Worm (Caenorhabditis elegans) whole organism, early embryonic: ENCODE measurements around the gene C55C3.73.

Experiments used
- F13C5.2 ChIP-seq: sonication (generic microtip); optimal IDR thresholded peaks from 2 replicates; lab custom pipeline; 2017; ENCODE audit warnings: mild to moderate bottlenecking, missing genetic modification characterization, inconsistent platforms, missing compliant biosample characterization
- aly-1 ChIP-seq: sonication (generic microtip); optimal IDR thresholded peaks from 2 replicates; lab custom pipeline; 2016; ENCODE audit warnings: missing genetic modification characterization, missing compliant biosample characterization
- ama-1 ChIP-seq: fragments of 150-350 bp; optimal IDR thresholded peaks from 2 replicates; lab custom pipeline; 2014
- ceh-13 ChIP-seq: fragments of 200-800 bp; sonication (Bioruptor generic); optimal IDR thresholded peaks from 2 replicates; lab custom pipeline; 2018; ENCODE audit warnings: mild to moderate bottlenecking, missing genetic modification characterization, missing compliant biosample characterization
- ceh-36 ChIP-seq: sonication (generic microtip); optimal IDR thresholded peaks from 2 replicates; lab custom pipeline; 2016; ENCODE audit warnings: missing genetic modification characterization, inconsistent platforms, missing compliant biosample characterization
- ets-7 ChIP-seq: sonication (generic microtip); optimal IDR thresholded peaks from 2 replicates; lab custom pipeline; 2016; ENCODE audit warnings: missing genotype, missing genetic modification characterization, missing compliant biosample characterization
- flt-1 ChIP-seq: fragments of 200-800 bp; sonication (Bioruptor generic); IDR thresholded peaks from 2 replicates; pipeline ENCODE4 v1.3.6; 2022; ENCODE audit warnings: missing genetic modification characterization, missing compliant biosample characterization
- hmbx-1 ChIP-seq: sonication (generic microtip); optimal IDR thresholded peaks from 2 replicates; lab custom pipeline; 2016; ENCODE audit warnings: mild to moderate bottlenecking, missing genetic modification characterization, missing compliant biosample characterization
- hmg-4 ChIP-seq: fragments of 200-800 bp; sonication (Bioruptor generic); optimal IDR thresholded peaks from 2 replicates; lab custom pipeline; 2018; ENCODE audit warnings: mild to moderate bottlenecking, missing genetic modification characterization, missing compliant biosample characterization
- pes-1 ChIP-seq: fragments of 200-800 bp; sonication (Bioruptor generic); IDR thresholded peaks from 2 replicates; pipeline ENCODE4 v1.3.6; 2022; ENCODE audit warnings: missing genetic modification reagents, missing genetic modification characterization, missing compliant biosample characterization
- scrt-1 ChIP-seq: fragments of 200-800 bp; sonication (Bioruptor generic); IDR thresholded peaks from 2 replicates; pipeline ENCODE4 v1.3.6; 2022; ENCODE audit warnings: missing genetic modification characterization, missing compliant biosample characterization
- sea-1 ChIP-seq: fragments of 200-800 bp; sonication (Bioruptor generic); conservative IDR thresholded peaks from 2 replicates; pipeline ENCODE4 v1.3.6; 2022; ENCODE audit warnings: missing genetic modification characterization, missing compliant biosample characterization
- tbx-11 ChIP-seq: fragments of 200-800 bp; sonication (Bioruptor generic); IDR thresholded peaks from 2 replicates; pipeline ENCODE4 v1.3.6; 2022; ENCODE audit warnings: missing genetic modification characterization, missing compliant biosample characterization
- tra-4 ChIP-seq: sonication (generic microtip); optimal IDR thresholded peaks from 2 replicates; lab custom pipeline; 2017; ENCODE audit warnings: missing genetic modification characterization, missing compliant biosample characterization

- TF ChIP-seq ceh-36 (tag; lab: Kevin White, UChicago) (no peak), scrt-1 (GFP tag; lab: Robert Waterston, UW) (no peak), flt-1 (GFP tag; lab: Robert Waterston, UW) (no peak), sea-1 (no peak), ets-7 (no peak), ama-1 (lab: Kevin White, UChicago) (no peak), tbx-11 (GFP tag; lab: Robert Waterston, UW) (no peak), F13C5.2 (tag; lab: Kevin White, UChicago) (no peak), pes-1 (GFP tag; lab: Robert Waterston, UW) (no peak), tra-4 (tag; lab: Kevin White, UChicago) (no peak), hmg-4 (GFP tag; lab: Kevin White, UChicago) (no peak), hmbx-1 (no peak), ceh-13 (GFP tag; lab: Kevin White, UChicago) (no peak), aly-1 (tag; lab: Kevin White, UChicago) (no peak)
Measured at ce11 chrIV:5725300-5725699, 22.0 kb upstream of the C55C3.73 start, which contains the start of gene H35B03.1.
